Fruit fly (Drosophila melanogaster) whole organism, embryonic: ENCODE results near the gene superdeath.

Experiments
- BEAF-32 ChIP-seq: fragments of 200-800 bp; sonication (Bioruptor generic); optimal IDR thresholded peaks from 3 replicates; lab custom pipeline; 2017; ENCODE audit warnings: missing biosample characterization, missing genetic modification characterization, mild to moderate bottlenecking, moderate library complexity, missing genetic modification reagents
- BtbVII ChIP-seq: fragments of 200-800 bp; sonication (Bioruptor generic); optimal IDR thresholded peaks from 3 replicates; lab custom pipeline; 2017; ENCODE audit warnings: missing biosample characterization, mild to moderate bottlenecking, missing genetic modification characterization
- CG10147 ChIP-seq: fragments of 200-800 bp; sonication (Bioruptor generic); optimal IDR thresholded peaks from 2 replicates; lab custom pipeline; 2019; ENCODE audit warnings: missing biosample characterization, mild to moderate bottlenecking, missing genetic modification characterization, moderate library complexity
- CG1024 ChIP-seq: fragments of 200-800 bp; sonication (Bioruptor generic); IDR thresholded peaks from 2 replicates; pipeline ENCODE4 v1.3.6; 2022; ENCODE audit warnings: missing biosample characterization, missing genetic modification characterization
- CG11247 ChIP-seq: fragments of 200-800 bp; sonication (Bioruptor generic); IDR thresholded peaks from 2 replicates; pipeline ENCODE4 v1.3.6; 2022; ENCODE audit warnings: missing biosample characterization, missing genetic modification characterization
- CG11456 ChIP-seq: fragments of 200-800 bp; sonication (Bioruptor generic); IDR thresholded peaks from 3 replicates; pipeline ENCODE4 v1.3.6; 2022; ENCODE audit warnings: missing biosample characterization, missing genetic modification characterization
- CG12104 ChIP-seq: fragments of 200-800 bp; sonication (Bioruptor generic); optimal IDR thresholded peaks from 3 replicates; lab custom pipeline; 2016; ENCODE audit warnings: missing biosample characterization, missing genetic modification characterization
- CG12299 ChIP-seq: fragments of 200-800 bp; sonication (Bioruptor generic); optimal IDR thresholded peaks from 2 replicates; lab custom pipeline; 2018; ENCODE audit warnings: missing biosample characterization, mild to moderate bottlenecking, missing genetic modification characterization
- CG1233 ChIP-seq: fragments of 200-800 bp; sonication (Bioruptor generic); optimal IDR thresholded peaks from 4 replicates; lab custom pipeline; 2018; ENCODE audit warnings: missing biosample characterization, mild to moderate bottlenecking, missing genetic modification characterization
- CG13424 ChIP-seq: fragments of 200-800 bp; sonication (Bioruptor generic); optimal IDR thresholded peaks from 2 replicates; lab custom pipeline; 2019; ENCODE audit warnings: missing biosample characterization, mild to moderate bottlenecking, missing genetic modification characterization, moderate library complexity
- CG15696 ChIP-seq: fragments of 200-800 bp; sonication (Bioruptor generic); optimal IDR thresholded peaks from 2 replicates; lab custom pipeline; 2019; ENCODE audit warnings: missing biosample characterization, mild to moderate bottlenecking, missing genetic modification characterization, moderate library complexity
- CG1647 ChIP-seq: fragments of 200-800 bp; sonication (Bioruptor generic); optimal IDR thresholded peaks from 3 replicates; lab custom pipeline; 2016; ENCODE audit warnings: missing biosample characterization, missing genetic modification characterization
- CG2129 ChIP-seq: fragments of 200-800 bp; sonication (Bioruptor generic); IDR thresholded peaks from 2 replicates; pipeline ENCODE4 v1.3.6; 2022; ENCODE audit warnings: missing biosample characterization, missing genetic modification characterization; ENCODE audit not compliant: partially characterized antibody
- CG3065 ChIP-seq: fragments of 200-800 bp; sonication (Bioruptor generic); optimal IDR thresholded peaks from 2 replicates; lab custom pipeline; 2016; ENCODE audit warnings: missing biosample characterization, missing genetic modification characterization
- CG34376 ChIP-seq: fragments of 200-800 bp; sonication (Bioruptor generic); optimal IDR thresholded peaks from 2 replicates; lab custom pipeline; 2018; ENCODE audit warnings: missing biosample characterization, mild to moderate bottlenecking, missing genetic modification characterization
- CG3726 ChIP-seq: fragments of 200-800 bp; sonication (Bioruptor generic); IDR thresholded peaks from 3 replicates; pipeline ENCODE4, ENCODE4 v1.3.6; 2022; ENCODE audit warnings: missing biosample characterization, missing genetic modification characterization
- CG3995 ChIP-seq: fragments of 200-800 bp; sonication (Bioruptor generic); optimal IDR thresholded peaks from 3 replicates; lab custom pipeline; 2016; ENCODE audit warnings: missing biosample characterization, missing genetic modification characterization
- CG43689 ChIP-seq: fragments of 200-800 bp; sonication (Bioruptor generic); IDR thresholded peaks from 2 replicates; pipeline ENCODE4 v1.3.6; 2022; ENCODE audit warnings: missing biosample characterization, missing genetic modification characterization
- CG5245 ChIP-seq: fragments of 200-800 bp; sonication (Bioruptor generic); optimal IDR thresholded peaks from 3 replicates; lab custom pipeline; 2016; ENCODE audit warnings: missing biosample characterization, missing genetic modification characterization
- CG6175 ChIP-seq: fragments of 200-800 bp; sonication (Bioruptor generic); IDR thresholded peaks from 3 replicates; pipeline ENCODE4 v1.3.6; 2022; ENCODE audit warnings: missing biosample characterization, missing genetic modification characterization
- CG6254 ChIP-seq: fragments of 200-800 bp; sonication (Bioruptor generic); optimal IDR thresholded peaks from 3 replicates; lab custom pipeline; 2017; ENCODE audit warnings: mild to moderate bottlenecking, missing biosample characterization, missing genetic modification reagents, missing genetic modification characterization
- CG7786 ChIP-seq: fragments of 200-800 bp; sonication (Bioruptor generic); optimal IDR thresholded peaks from 2 replicates; lab custom pipeline; 2016; ENCODE audit warnings: missing biosample characterization, missing genetic modification characterization
- D ChIP-seq, 2 experiments: fragments of 200-800 bp in 1 of 2; fragments of >200 bp in 1 of 2; sonication (Bioruptor generic) in 1 of 2; optimal IDR thresholded peaks; 2 replicates in 1 of 2; 3 replicates in 1 of 2; lab custom pipeline; 2017; ENCODE audit warnings: mild to moderate bottlenecking in 1 of 2, missing biosample characterization in 1 of 2, missing genetic modification characterization in 1 of 2, missing genetic modification reagents in 1 of 2
- Dbx ChIP-seq: fragments of 200-800 bp; sonication (Bioruptor generic); IDR thresholded peaks from 3 replicates; pipeline ENCODE4 v1.3.6; 2022; ENCODE audit warnings: missing biosample characterization, missing genetic modification characterization
- Dip3 ChIP-seq: fragments of 200-800 bp; sonication (Bioruptor generic); optimal IDR thresholded peaks from 3 replicates; lab custom pipeline; 2016; ENCODE audit warnings: missing biosample characterization, missing genetic modification characterization
- E2f1 ChIP-seq: fragments of 200-800 bp; sonication (Bioruptor generic); IDR thresholded peaks from 2 replicates; pipeline ENCODE4 v1.3.6; 2022; ENCODE audit warnings: missing biosample characterization, missing genetic modification characterization
- Hmr ChIP-seq: fragments of 200-800 bp; sonication (Bioruptor generic); optimal IDR thresholded peaks from 3 replicates; lab custom pipeline; 2017; ENCODE audit warnings: mild to moderate bottlenecking, missing biosample characterization, missing genetic modification reagents, missing genetic modification characterization
- Mes4 ChIP-seq: fragments of 200-800 bp; sonication (Bioruptor generic); optimal IDR thresholded peaks from 2 replicates; lab custom pipeline; 2016; ENCODE audit warnings: missing biosample characterization, missing genetic modification characterization
- Nf-YB ChIP-seq: fragments of 200-800 bp; sonication (Bioruptor generic); optimal IDR thresholded peaks from 3 replicates; lab custom pipeline; 2019; ENCODE audit warnings: missing biosample characterization, mild to moderate bottlenecking, missing genetic modification characterization, moderate library complexity
- NfI ChIP-seq: fragments of 200-800 bp; sonication (Bioruptor generic); optimal IDR thresholded peaks from 3 replicates; lab custom pipeline; 2018; ENCODE audit warnings: missing biosample characterization, mild to moderate bottlenecking, missing genetic modification characterization, moderate library complexity
- Pdp1 ChIP-seq, 2 experiments: fragments of 200-800 bp; sonication (Bioruptor generic); optimal IDR thresholded peaks; 3 replicates each; lab custom pipeline; 2016; ENCODE audit warnings: missing biosample characterization in 2 of 2, missing genetic modification characterization in 2 of 2, mild to moderate bottlenecking in 1 of 2, moderate library complexity in 1 of 2
- Ravus ChIP-seq: fragments of 200-800 bp; sonication (Bioruptor generic); IDR thresholded peaks from 2 replicates; pipeline ENCODE4 v1.3.6; 2022; ENCODE audit warnings: missing biosample characterization, missing genetic modification characterization
- Ssrp ChIP-seq: fragments of 200-800 bp; sonication (Bioruptor generic); optimal IDR thresholded peaks from 2 replicates; lab custom pipeline; 2018; ENCODE audit warnings: missing biosample characterization, mild to moderate bottlenecking, missing genetic modification characterization, moderate library complexity
- ara ChIP-seq: fragments of 200-800 bp; sonication (Bioruptor generic); IDR thresholded peaks from 2 replicates; pipeline ENCODE4 v1.3.6; 2022; ENCODE audit warnings: missing biosample characterization, missing genetic modification characterization
- az2 ChIP-seq: fragments of 200-800 bp; sonication (Bioruptor generic); optimal IDR thresholded peaks from 3 replicates; lab custom pipeline; 2016; ENCODE audit warnings: missing biosample characterization, missing genetic modification characterization
- cg ChIP-seq: fragments of 200-800 bp; sonication (Bioruptor generic); optimal IDR thresholded peaks from 3 replicates; lab custom pipeline; 2019; ENCODE audit warnings: missing biosample characterization, mild to moderate bottlenecking, missing genetic modification characterization, moderate library complexity
- chinmo ChIP-seq: fragments of 200-800 bp; sonication (Bioruptor generic); IDR thresholded peaks from 4 replicates; pipeline ENCODE4 v1.3.6; 2022; ENCODE audit warnings: missing biosample characterization, missing genetic modification characterization; ENCODE audit not compliant: partially characterized antibody
- crp ChIP-seq, 2 experiments: fragments of 200-800 bp; sonication (Bioruptor generic); optimal IDR thresholded peaks; 2 replicates in 1 of 2; 3 replicates in 1 of 2; lab custom pipeline; 2017; ENCODE audit warnings: missing biosample characterization in 2 of 2, missing genetic modification characterization in 2 of 2, mild to moderate bottlenecking in 1 of 2, moderate library complexity in 1 of 2
- disco-r ChIP-seq: fragments of 200-800 bp; sonication (Bioruptor generic); optimal IDR thresholded peaks from 2 replicates; lab custom pipeline; 2016; ENCODE audit warnings: missing biosample characterization, missing genetic modification characterization
- esg ChIP-seq: fragments of 200-800 bp; sonication (Bioruptor generic); conservative IDR thresholded peaks from 2 replicates; pipeline ENCODE4 v1.3.6; 2022; ENCODE audit warnings: missing biosample characterization, missing genetic modification characterization
- fd102C ChIP-seq: fragments of 200-800 bp; sonication (Bioruptor generic); optimal IDR thresholded peaks from 2 replicates; lab custom pipeline; 2018; ENCODE audit warnings: missing biosample characterization, mild to moderate bottlenecking, missing genetic modification characterization, moderate library complexity
- gsb-n ChIP-seq: fragments of 200-800 bp; sonication (Bioruptor generic); optimal IDR thresholded peaks from 3 replicates; lab custom pipeline; 2018; ENCODE audit warnings: missing biosample characterization, mild to moderate bottlenecking, missing genetic modification characterization
- kah ChIP-seq: fragments of 200-800 bp; sonication (Bioruptor generic); optimal IDR thresholded peaks from 2 replicates; lab custom pipeline; 2018; ENCODE audit warnings: missing biosample characterization, mild to moderate bottlenecking, missing genetic modification characterization
- org-1 ChIP-seq: fragments of 200-800 bp; sonication (Bioruptor generic); optimal IDR thresholded peaks from 2 replicates; lab custom pipeline; 2017; ENCODE audit warnings: missing biosample characterization, missing genetic modification characterization
- rib ChIP-seq: fragments of 200-800 bp; sonication (Bioruptor generic); IDR thresholded peaks from 2 replicates; pipeline ENCODE4 v1.3.6; 2022; ENCODE audit warnings: missing biosample characterization, missing genetic modification characterization
- seq ChIP-seq: fragments of 200-800 bp; sonication (Bioruptor generic); IDR thresholded peaks from 2 replicates; pipeline ENCODE4 v1.3.6; 2022; ENCODE audit warnings: missing biosample characterization, missing genetic modification characterization
- shn ChIP-seq: fragments of 200-800 bp; sonication (Bioruptor generic); optimal IDR thresholded peaks from 3 replicates; lab custom pipeline; 2016; ENCODE audit warnings: missing biosample characterization, missing genetic modification characterization
- slbo ChIP-seq: fragments of 200-800 bp; sonication (Bioruptor generic); IDR thresholded peaks from 2 replicates; pipeline ENCODE4 v1.3.6; 2022; ENCODE audit warnings: missing biosample characterization, missing genetic modification characterization
- slou ChIP-seq: fragments of 200-800 bp; sonication (Bioruptor generic); optimal IDR thresholded peaks from 3 replicates; lab custom pipeline; 2016; ENCODE audit warnings: missing biosample characterization, missing genetic modification characterization
- tgo ChIP-seq: fragments of 200-800 bp; sonication (Bioruptor generic); IDR thresholded peaks from 3 replicates; pipeline ENCODE4 v1.3.6; 2022; ENCODE audit warnings: missing biosample characterization, missing genetic modification characterization

superdeath gene

DNA sequence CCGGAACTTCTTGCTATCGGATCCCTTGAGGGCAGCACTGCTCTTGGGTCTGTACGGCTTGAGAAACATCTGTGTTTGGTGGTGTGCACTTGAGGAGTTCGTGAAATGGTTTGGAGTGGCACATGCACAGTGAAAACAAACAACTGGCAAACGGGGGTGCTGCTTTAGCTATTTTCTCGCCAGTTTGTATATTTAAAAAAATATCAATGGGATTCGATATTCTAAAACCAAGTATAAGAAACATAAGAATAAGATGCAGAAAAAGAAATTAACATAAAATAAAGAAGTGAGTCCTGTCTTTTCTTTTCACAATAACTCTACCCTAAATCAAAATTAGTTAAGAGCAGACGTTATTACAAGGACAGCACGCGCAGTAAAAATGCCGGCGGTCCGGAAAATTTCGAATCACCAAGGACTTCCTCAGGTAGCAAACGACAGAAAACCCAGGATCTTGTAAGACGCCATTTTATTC, 13.2 kb downstream of the superdeath start, which contains the start of gene eIF2D (continued):
- TF ChIP-seq CG1024, result no peak
- TF ChIP-seq Dbx (GFP tag; lab: Robert Waterston, UW), result no peak; the same call in 2 of the 3 replicates
- no peak for TF ChIP-seq cg (GFP tag; lab: Kevin White, UChicago)
- no peak for TF ChIP-seq CG1647 (GFP tag; lab: Kevin White, UChicago)
- peak; percentile 34 for TF ChIP-seq BEAF-32 (GFP tag; lab: Kevin White, UChicago)
- peak; percentile 12 for TF ChIP-seq CG1233
- no peak for TF ChIP-seq D (optimal IDR thresholded peaks at IDR 0.05; lab: Kevin White, UChicago)
- TF ChIP-seq D (GFP tag; optimal IDR thresholded peaks at IDR 0.05; lab: Kevin White, UChicago), result peak; percentile 46
- peak; percentile 46 for TF ChIP-seq CG34376 (GFP tag; lab: Kevin White, UChicago)
- no peak for TF ChIP-seq E2f1
- no peak for TF ChIP-seq CG3995 (GFP tag; lab: Kevin White, UChicago)
- TF ChIP-seq kah, result peak; percentile 30
- TF ChIP-seq CG2129 (GFP tag; lab: Robert Waterston, UW), result no peak
- no peak for TF ChIP-seq disco-r
- no peak for TF ChIP-seq CG43689 (GFP tag; lab: Robert Waterston, UW)
- no peak for TF ChIP-seq Dip3 (GFP tag; lab: Kevin White, UChicago)
- no peak for TF ChIP-seq fd102C (GFP tag; lab: Kevin White, UChicago)
- TF ChIP-seq CG10147, result peak; percentile 57
- TF ChIP-seq chinmo (GFP tag; lab: Robert Waterston, UW), result no peak
- no peak for TF ChIP-seq Ravus (GFP tag; lab: Robert Waterston, UW)
- peak; percentile 43 for TF ChIP-seq CG6254 (GFP tag; lab: Kevin White, UChicago)
- peak; percentile 63 for TF ChIP-seq slbo (GFP tag; lab: Robert Waterston, UW)
- no peak for TF ChIP-seq CG6175 (GFP tag; lab: Robert Waterston, UW)
- no peak for TF ChIP-seq rib (GFP tag; lab: Robert Waterston, UW)
- peak; percentile 42; the same call in 1 of the 2 replicates for TF ChIP-seq CG11247 (GFP tag; lab: Robert Waterston, UW)
- TF ChIP-seq CG5245 (GFP tag; lab: Kevin White, UChicago), result peak; percentile 22
- TF ChIP-seq CG13424, result peak; percentile 62
- TF ChIP-seq shn (GFP tag; lab: Kevin White, UChicago), result no peak
- peak; percentile 65 for TF ChIP-seq Hmr
- TF ChIP-seq CG15696 (tag; lab: Kevin White, UChicago), result peak; percentile 66
- peak; percentile 53 for TF ChIP-seq BtbVII
- TF ChIP-seq Pdp1 (GFP tag; optimal IDR thresholded peaks at IDR 0.05; lab: Kevin White, UChicago), result peak; percentile 29 to 45
- TF ChIP-seq Mes4 (GFP tag; lab: Kevin White, UChicago), result peak; percentile 17
- TF ChIP-seq slou (GFP tag; lab: Kevin White, UChicago), result no peak
- 0 out of 2 replicates have a peak, but pooled peaks have one; percentile 42 for TF ChIP-seq seq (GFP tag; lab: Robert Waterston, UW)
- TF ChIP-seq esg, result peak; percentile 10; the same call in 1 of the 2 replicates
- TF ChIP-seq az2 (GFP tag; lab: Kevin White, UChicago), result peak; percentile 47
- TF ChIP-seq crp (GFP tag; optimal IDR thresholded peaks at IDR 0.05; lab: Kevin White, UChicago), result peak in 1 of 2 experiments; percentile 57
- no peak for TF ChIP-seq gsb-n (tag; lab: Kevin White, UChicago)
- TF ChIP-seq CG7786 (GFP tag; lab: Kevin White, UChicago), result peak; percentile 35
- no peak for TF ChIP-seq org-1 (GFP tag; lab: Kevin White, UChicago)
- TF ChIP-seq Nf-YB (GFP tag; lab: Kevin White, UChicago), result peak; percentile 19
- no peak for TF ChIP-seq CG3065 (GFP tag; lab: Kevin White, UChicago)
- TF ChIP-seq CG3726 (GFP tag; lab: Robert Waterston, UW), result no peak
- peak; percentile 34 for TF ChIP-seq Ssrp
- TF ChIP-seq CG11456 (GFP tag; lab: Robert Waterston, UW), result 0 out of 3 replicates have a peak, but pooled peaks have one; percentile 57
- TF ChIP-seq tgo (GFP tag; lab: Robert Waterston, UW), result peak; percentile 49; the same call in 2 of the 3 replicates
- peak; percentile 22 for TF ChIP-seq CG12299 (tag; lab: Kevin White, UChicago)
- TF ChIP-seq NfI, result peak; percentile 41
- peak; percentile 65 for TF ChIP-seq CG12104
- TF ChIP-seq ara (GFP tag; lab: Robert Waterston, UW), result peak; percentile 70; the same call in 1 of the 2 replicates
